Worm (Caenorhabditis elegans): ENCODE data around the gene Y17G7B.21.

Gene Y17G7B.21

DNA sequence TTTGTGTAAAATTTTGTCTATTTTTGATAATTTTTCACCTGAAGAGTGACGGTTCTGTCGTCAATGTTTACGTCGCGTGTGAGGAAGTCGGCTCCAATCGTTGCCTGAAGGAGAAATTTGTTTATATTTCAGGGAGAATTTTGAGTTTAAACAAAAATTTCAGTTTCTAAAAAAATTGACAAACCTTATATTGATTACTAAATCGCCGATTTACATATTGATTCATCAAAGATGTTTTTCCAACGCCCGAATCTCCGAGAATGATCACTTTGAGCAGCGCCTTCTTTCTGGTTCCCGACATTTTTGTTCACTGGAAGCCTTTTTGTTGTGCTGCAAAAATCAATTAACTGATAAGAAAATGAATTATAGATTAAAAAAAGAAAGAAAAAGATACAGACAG is 10.9 kb downstream of the Y17G7B.21 start, which contains the start of gene rab-7:
rab-7 (minus strand) TSS at position 330 of the 400 bp plus-strand sequence.
- TF ChIP-seq elt-2 (tag; optimal IDR thresholded peaks at IDR 0.05) (peak; percentile 37), elt-3 (tag; optimal IDR thresholded peaks at IDR 0.05) (no peak), nhr-11 (tag; optimal IDR thresholded peaks at IDR 0.05) (no peak), mdl-1 (tag; optimal IDR thresholded peaks at IDR 0.05) (no peak), pha-4 (tag; optimal IDR thresholded peaks at IDR 0.05) (peak; percentile 1), fkh-10 (GFP tag; optimal IDR thresholded peaks at IDR 0.05) (no peak), snpc-4 (tag; optimal IDR thresholded peaks at IDR 0.05) (no peak), pqm-1 (tag; optimal IDR thresholded peaks at IDR 0.05) (peak; percentile 7), ama-1 (optimal IDR thresholded peaks at IDR 0.05) (peak; percentile 71), ztf-11 (tag; optimal IDR thresholded peaks at IDR 0.05) (no peak)

DNA sequence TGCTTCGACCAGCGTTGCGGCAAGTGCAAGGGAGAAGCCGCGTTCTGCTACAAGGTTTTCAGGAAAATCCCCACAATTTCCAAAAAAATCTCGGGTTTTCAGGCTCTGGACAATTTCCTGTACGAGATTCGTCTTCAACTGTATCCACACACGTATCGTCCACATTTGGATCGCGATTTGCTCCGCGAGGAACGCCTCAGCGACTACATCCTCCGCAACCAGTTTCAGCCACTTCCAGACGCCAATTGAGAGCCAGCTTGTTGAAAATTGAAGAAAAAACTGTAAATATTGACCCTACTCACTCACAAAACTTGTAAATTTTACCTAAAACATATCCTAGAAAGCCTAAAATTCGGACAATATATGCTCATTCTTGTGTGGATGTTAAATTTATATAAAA is 12.6 kb downstream of the Y17G7B.21 start:
- TF ChIP-seq ama-1 (optimal IDR thresholded peaks at IDR 0.05) = peak; percentile 65
- no peak for TF ChIP-seq nhr-76 (tag; optimal IDR thresholded peaks at IDR 0.05)
- peak; percentile 10 for TF ChIP-seq lsy-12 (tag; optimal IDR thresholded peaks at IDR 0.05)

DNA sequence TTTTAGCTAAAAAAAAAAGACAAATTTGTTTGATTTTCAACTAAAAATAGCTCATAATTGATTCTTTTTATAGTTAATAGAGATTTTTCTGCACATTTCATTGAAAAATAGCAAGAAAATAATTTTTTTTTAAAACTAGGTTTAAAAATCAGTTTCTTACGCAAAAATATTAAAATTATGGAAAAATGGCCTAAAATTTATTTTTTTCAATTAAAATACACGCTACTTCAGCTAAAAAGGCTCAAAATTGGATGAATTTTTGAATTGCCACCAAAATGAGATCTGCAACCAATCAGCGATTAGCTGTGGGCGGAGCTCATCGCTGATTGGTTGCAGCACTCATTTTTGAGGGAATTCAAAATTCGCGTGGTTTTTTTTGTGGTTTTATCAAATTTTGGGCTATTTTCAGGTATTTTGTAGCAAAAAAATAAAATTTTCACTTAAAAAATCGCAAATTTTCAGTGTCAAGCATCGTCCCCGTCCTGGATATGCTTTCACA is 14.3 kb downstream of the Y17G7B.21 start:
- TF ChIP-seq ceh-9 (tag; optimal IDR thresholded peaks at IDR 0.05) (no peak), nfya-1 (tag; optimal IDR thresholded peaks at IDR 0.05; ENCODE audit: insufficient read depth) (peak; percentile 79)

ce11 chrII:11962083-11962482 is 15.4 kb downstream of the Y17G7B.21 start, which contains the start of the genes W03C9.1 and W03C9.2:
Gene W03C9.1 (minus strand): TSS chrII:11962128.
Gene W03C9.2 (plus strand): TSS chrII:11962368.
- no peak for TF ChIP-seq R02D3.7 (tag; optimal IDR thresholded peaks at IDR 0.05)
- peak; percentile 11 for TF ChIP-seq lin-15B (tag; optimal IDR thresholded peaks at IDR 0.05)
- TF ChIP-seq lsy-12 (tag; optimal IDR thresholded peaks at IDR 0.05) = no peak

DNA sequence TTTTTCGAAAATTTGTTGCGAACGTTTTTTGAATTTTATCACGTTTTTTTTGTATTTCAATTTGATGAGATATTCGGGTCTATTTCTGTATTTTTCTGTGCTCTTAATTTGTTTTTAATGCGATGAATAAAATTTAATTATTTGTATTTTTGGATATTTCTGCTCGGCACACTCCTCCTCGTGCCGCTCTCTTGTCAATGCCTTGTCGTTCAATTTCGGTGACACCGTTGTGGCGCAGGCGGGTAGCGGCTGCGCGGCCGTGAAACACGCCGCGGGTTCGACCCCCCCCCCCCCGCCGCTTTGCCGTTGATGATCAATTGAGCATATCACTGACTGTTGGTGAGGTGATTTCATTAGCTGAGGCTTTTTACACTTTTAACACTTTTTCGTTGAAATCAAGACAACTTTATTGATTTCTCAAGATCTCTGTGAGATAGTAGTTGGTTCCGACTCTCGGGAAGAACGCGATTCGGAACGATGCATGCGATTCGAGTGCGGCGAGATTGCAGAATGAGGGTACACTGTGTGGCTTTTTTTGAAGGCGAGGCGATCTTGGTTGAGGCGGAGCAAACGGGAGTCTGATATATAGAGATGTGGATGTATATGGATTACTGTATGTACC is 16.8 kb downstream of the Y17G7B.21 start:
- TF ChIP-seq nhr-28 (tag; optimal IDR thresholded peaks at IDR 0.05) (no peak), egl-27 (tag; optimal IDR thresholded peaks at IDR 0.05) (no peak), pqm-1 (tag; optimal IDR thresholded peaks at IDR 0.05) (no peak), ztf-11 (tag; optimal IDR thresholded peaks at IDR 0.05) (no peak), unc-39 (tag; optimal IDR thresholded peaks at IDR 0.05) (no peak), mdl-1 (tag; optimal IDR thresholded peaks at IDR 0.05) (no peak), aly-2 (tag; optimal IDR thresholded peaks at IDR 0.05) (no peak), skn-1 (tag; optimal IDR thresholded peaks at IDR 0.05) (no peak), nhr-67 (tag; optimal IDR thresholded peaks at IDR 0.05) (no peak), elt-2 (tag; optimal IDR thresholded peaks at IDR 0.05) (peak; percentile 57), nhr-76 (tag; optimal IDR thresholded peaks at IDR 0.05) (peak; percentile 15), elt-3 (tag; optimal IDR thresholded peaks at IDR 0.05) (peak in 1 of 3 experiments; percentile 31), tbx-2 (tag; optimal IDR thresholded peaks at IDR 0.05) (peak; percentile 80), nhr-43 (tag; optimal IDR thresholded peaks at IDR 0.05; ENCODE audit: poor library complexity, severe bottlenecking) (peak; percentile 55), ceh-9 (tag; optimal IDR thresholded peaks at IDR 0.05) (no peak), ceh-16 (tag; optimal IDR thresholded peaks at IDR 0.05) (no peak), ztf-4 (tag; optimal IDR thresholded peaks at IDR 0.05) (peak; percentile 22), nhr-11 (tag; optimal IDR thresholded peaks at IDR 0.05) (no peak), ZK546.5 (tag; optimal IDR thresholded peaks at IDR 0.05) (no peak), nhr-12 (tag; optimal IDR thresholded peaks at IDR 0.05) (no peak), nhr-77 (tag; optimal IDR thresholded peaks at IDR 0.05) (no peak), fkh-10 (GFP tag; optimal IDR thresholded peaks at IDR 0.05) (no peak), lin-15B (tag; optimal IDR thresholded peaks at IDR 0.05) (peak; percentile 16), elt-1 (tag; optimal IDR thresholded peaks at IDR 0.05) (no peak), mml-1 (tag; optimal IDR thresholded peaks at IDR 0.05) (no peak), ceh-28 (tag; optimal IDR thresholded peaks at IDR 0.05) (peak; percentile 36), lin-39 (tag; optimal IDR thresholded peaks at IDR 0.05) (peak; percentile 89), lsy-12 (tag; optimal IDR thresholded peaks at IDR 0.05) (peak; percentile 88), nhr-237 (tag; optimal IDR thresholded peaks at IDR 0.05) (no peak), daf-12 (tag; optimal IDR thresholded peaks at IDR 0.05) (no peak), pha-4 (tag; optimal IDR thresholded peaks at IDR 0.05) (peak; percentile 73), R02D3.7 (tag; optimal IDR thresholded peaks at IDR 0.05) (peak; percentile 68), ceh-82 (tag; optimal IDR thresholded peaks at IDR 0.05) (peak; percentile 36), eor-1 (tag; optimal IDR thresholded peaks at IDR 0.05) (no peak), hmg-11 (tag; optimal IDR thresholded peaks at IDR 0.05) (peak; percentile 93), nhr-25 (tag; optimal IDR thresholded peaks at IDR 0.05) (no peak), jun-1 (tag; optimal IDR thresholded peaks at IDR 0.05) (peak; percentile 27), fos-1 (tag; optimal IDR thresholded peaks at IDR 0.05) (no peak), fkh-2 (tag; optimal IDR thresholded peaks at IDR 0.05) (no peak), ama-1 (optimal IDR thresholded peaks at IDR 0.05) (no peak), egl-5 (tag; optimal IDR thresholded peaks at IDR 0.05) (no peak)
